Worm (Caenorhabditis elegans) whole organism, L1 larva: ENCODE measurements around the gene cytb-5.1.

Experiments
- C04F5.9 ChIP-seq: sonication (generic microtip); optimal IDR thresholded peaks from 2 replicates; lab custom pipeline; 2016; ENCODE audit warnings: missing genetic modification characterization, missing compliant biosample characterization
- ceh-82 ChIP-seq, 3 experiments: fragments of 150-350 bp in 1 of 3; sonication (generic microtip) in 2 of 3; optimal IDR thresholded peaks; 2 replicates each; lab custom pipeline; 2014 to 2017; ENCODE audit warnings: missing biosample characterization in 3 of 3, missing genetic modification characterization in 3 of 3
- fkh-10 ChIP-seq: sonication (generic microtip); optimal IDR thresholded peaks from 2 replicates; lab custom pipeline; 2017; ENCODE audit warnings: missing biosample characterization, missing genetic modification reagents, missing genetic modification characterization
- jun-1 ChIP-seq: fragments of 150-350 bp; optimal IDR thresholded peaks from 2 replicates; lab custom pipeline; 2014; ENCODE audit warnings: missing biosample characterization, missing genetic modification reagents, missing genetic modification characterization
- lin-13 ChIP-seq: fragments of 150-350 bp; optimal IDR thresholded peaks from 2 replicates; lab custom pipeline; 2014; ENCODE audit warnings: missing biosample characterization, missing genetic modification reagents, missing genetic modification characterization
- lin-39 ChIP-seq: fragments of 150-350 bp; optimal IDR thresholded peaks from 2 replicates; lab custom pipeline; 2014; ENCODE audit warnings: missing biosample characterization, missing genetic modification reagents, missing genetic modification characterization
- pax-3 ChIP-seq: fragments of 200-800 bp; sonication (Bioruptor generic); optimal IDR thresholded peaks from 2 replicates; lab custom pipeline; 2018; ENCODE audit warnings: mild to moderate bottlenecking, missing genetic modification characterization, moderate library complexity, missing compliant biosample characterization
- tbx-2 ChIP-seq: sonication (generic microtip); optimal IDR thresholded peaks from 2 replicates; lab custom pipeline; 2016; ENCODE audit warnings: missing genetic modification characterization, missing compliant biosample characterization
- zag-1 ChIP-seq: fragments of 150-350 bp; optimal IDR thresholded peaks from 2 replicates; lab custom pipeline; 2014; ENCODE audit warnings: missing biosample characterization, missing genetic modification characterization
- ztf-11 ChIP-seq, 2 experiments: sonication (generic microtip); optimal IDR thresholded peaks; 2 replicates each; lab custom pipeline; 2016 to 2017; ENCODE audit warnings: missing genetic modification characterization in 2 of 2, missing biosample characterization in 1 of 2, missing compliant biosample characterization in 1 of 2

DNA sequence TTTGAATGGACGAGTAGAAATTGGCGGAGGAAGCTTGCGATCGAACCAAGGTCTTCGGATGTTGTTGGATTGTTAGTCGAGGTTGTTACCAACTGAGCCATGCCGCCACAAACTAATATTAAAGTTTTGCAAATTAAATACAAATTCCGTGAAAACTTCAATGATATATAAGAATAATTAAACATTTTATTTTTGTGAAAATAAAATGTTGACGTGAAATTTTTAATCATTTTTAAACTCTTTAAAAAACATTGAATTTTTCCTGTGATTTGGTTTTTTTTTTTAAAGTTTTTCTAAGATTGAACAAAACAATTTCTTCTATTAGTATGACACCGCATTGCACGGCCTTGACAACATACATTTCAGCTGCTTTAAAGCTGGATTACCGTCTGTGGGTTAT is 11.0 kb upstream of the cytb-5.1 start, which contains the start of gene C31E10.11:
- TF ChIP-seq ztf-11 (tag; optimal IDR thresholded peaks at IDR 0.05; lab: Kevin White, UChicago), result no peak
- no peak for TF ChIP-seq ceh-82 (tag; optimal IDR thresholded peaks at IDR 0.05; lab: Kevin White, UChicago)
- TF ChIP-seq lin-13 (GFP tag; lab: Kevin White, UChicago), result no peak
- TF ChIP-seq zag-1, result no peak
- no peak for TF ChIP-seq lin-39 (tag; lab: Kevin White, UChicago)
- no peak for TF ChIP-seq tbx-2 (tag; lab: Kevin White, UChicago)
- TF ChIP-seq C04F5.9 (tag; lab: Kevin White, UChicago), result no peak
- TF ChIP-seq pax-3 (tag; lab: Kevin White, UChicago), result no peak
- TF ChIP-seq jun-1 (tag; lab: Kevin White, UChicago), result no peak
- TF ChIP-seq fkh-10, result no peak
